Worm (Caenorhabditis elegans): ENCODE results near the gene gar-1.

Gene gar-1

DNA sequence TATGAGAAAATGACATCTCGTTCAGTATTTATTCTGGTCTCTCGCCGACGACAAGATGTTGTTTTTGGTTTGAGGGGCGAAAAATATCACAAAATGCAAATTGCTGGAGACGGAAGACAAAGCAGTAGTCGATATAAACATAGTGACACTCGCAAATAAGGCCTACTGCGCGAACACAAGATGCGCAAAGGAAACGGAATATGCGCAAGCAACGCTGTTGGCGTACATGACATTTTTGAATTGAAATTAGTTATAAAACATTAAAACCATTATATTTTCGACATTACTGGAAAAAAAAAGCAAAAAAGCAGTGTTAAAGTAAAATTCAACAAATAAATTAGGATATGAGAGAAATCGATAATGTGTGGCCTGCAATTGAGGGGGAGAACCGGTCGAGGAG lies 20.3 kb upstream of the gar-1 start, which contains the start of gene cdf-1 (continued):
- TF ChIP-seq ceh-82 (tag; optimal IDR thresholded peaks at IDR 0.05): no peak

- TF ChIP-seq dsc-1 (tag; optimal IDR thresholded peaks at IDR 0.05) (no peak), elt-2 (tag; optimal IDR thresholded peaks at IDR 0.05) (peak; percentile 22)
Measured at ce11 chrX:6503148-6503547, 18.5 kb upstream of the gar-1 start.

- TF ChIP-seq nhr-28 (tag; optimal IDR thresholded peaks at IDR 0.05) (no peak), efl-1 (optimal IDR thresholded peaks at IDR 0.05) (no peak), efl-1 (GFP tag; optimal IDR thresholded peaks at IDR 0.05 in 1 of 2) (no peak), Y116A8C.19 (tag; optimal IDR thresholded peaks at IDR 0.05; ENCODE audit: borderline replicate concordance) (no peak), rnt-1 (tag; optimal IDR thresholded peaks at IDR 0.05) (no peak)
Measured at ce11 chrX:6499736-6500135, 15.1 kb upstream of the gar-1 start, which contains the start of gene actl-1. TSS of gene actl-1 (minus strand) at chrX:6499836.

DNA sequence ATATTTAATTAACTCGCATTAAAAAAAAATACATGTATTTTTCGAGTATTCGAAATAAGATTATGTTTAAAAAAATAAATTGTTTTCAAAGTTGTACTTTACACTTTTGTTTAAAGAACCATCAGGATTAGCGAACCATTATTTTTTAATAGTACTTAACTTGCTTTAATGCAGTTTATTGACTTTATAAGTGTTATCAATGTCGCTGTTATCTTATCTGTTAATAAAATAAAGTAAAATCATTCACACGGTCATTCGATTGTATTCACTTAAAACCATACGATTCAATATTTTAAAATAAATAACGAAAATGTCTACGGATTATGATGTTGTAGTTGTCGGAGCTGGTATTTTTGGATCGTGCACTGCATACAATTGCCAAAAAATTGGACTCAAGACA lies 8.1 kb downstream of the gar-1 start, which contains the start of gene C15B12.1:
C15B12.1 (plus strand) TSS at position 271 of the 400 bp plus-strand sequence.
- TF ChIP-seq elt-2 (tag; optimal IDR thresholded peaks at IDR 0.05) (peak; percentile 82), elt-3 (tag; optimal IDR thresholded peaks at IDR 0.05) (peak in 1 of 6 experiments; percentile 9), lin-15B (tag; optimal IDR thresholded peaks at IDR 0.05) (no peak)

- no peak for TF ChIP-seq nhr-90 (tag; optimal IDR thresholded peaks at IDR 0.05; ENCODE audit: poor library complexity)
- TF ChIP-seq grh-1 (GFP tag; IDR thresholded peaks at IDR 0.05): no peak
- TF ChIP-seq dsc-1 (tag; optimal IDR thresholded peaks at IDR 0.05): peak; percentile 39
- no peak for TF ChIP-seq pax-3 (tag; optimal IDR thresholded peaks at IDR 0.05)
- no peak for TF ChIP-seq ama-1 (optimal IDR thresholded peaks at IDR 0.05)
- TF ChIP-seq efl-1 (optimal IDR thresholded peaks at IDR 0.05): no peak
- peak in 1 of 2 experiments; percentile 12 for TF ChIP-seq efl-1 (GFP tag; optimal IDR thresholded peaks at IDR 0.05 in 1 of 2)
Measured at ce11 chrX:6473698-6474314, 10.9 kb downstream of the gar-1 start, which contains the start of the genes C15B12.4 and C15B12.8. TSS of gene C15B12.4 (minus strand) at chrX:6473748. TSS of gene C15B12.8 (plus strand) at chrX:6474264.

ce11 chrX:6468499-6468898 lies 16.2 kb downstream of the gar-1 start, which contains the start of gene C15B12.9:
TSS of gene C15B12.9 (plus strand) at chrX:6468799.
- TF ChIP-seq nhr-237 (tag; optimal IDR thresholded peaks at IDR 0.05) (no peak), C04F5.9 (tag; optimal IDR thresholded peaks at IDR 0.05) (no peak), elt-3 (tag; optimal IDR thresholded peaks at IDR 0.05) (no peak), blmp-1 (tag; optimal IDR thresholded peaks at IDR 0.05) (no peak)

- TF ChIP-seq efl-1 (optimal IDR thresholded peaks at IDR 0.05): no peak
- no peak for TF ChIP-seq efl-1 (GFP tag; optimal IDR thresholded peaks at IDR 0.05 in 1 of 2)
- TF ChIP-seq ceh-90 (tag; optimal IDR thresholded peaks at IDR 0.05): no peak
- no peak for TF ChIP-seq nhr-71 (tag; optimal IDR thresholded peaks at IDR 0.05)
- TF ChIP-seq sox-4 (tag; optimal IDR thresholded peaks at IDR 0.05): no peak
- no peak for TF ChIP-seq rnt-1 (tag; optimal IDR thresholded peaks at IDR 0.05)
- no peak for TF ChIP-seq zip-4 (GFP tag; optimal IDR thresholded peaks at IDR 0.05)
- no peak for TF ChIP-seq ceh-88 (GFP tag; IDR thresholded peaks at IDR 0.05)
- no peak for TF ChIP-seq ceh-63 (GFP tag; optimal IDR thresholded peaks at IDR 0.05)
- no peak for TF ChIP-seq sptf-1 (tag; optimal IDR thresholded peaks at IDR 0.05)
- no peak for TF ChIP-seq ces-1 (GFP tag; optimal IDR thresholded peaks at IDR 0.05)
- no peak for TF ChIP-seq zag-1 (tag; optimal IDR thresholded peaks at IDR 0.05)
- TF ChIP-seq lsy-2 (tag; optimal IDR thresholded peaks at IDR 0.05): no peak
- no peak for TF ChIP-seq ceh-82 (tag; optimal IDR thresholded peaks at IDR 0.05)
- TF ChIP-seq efl-3 (GFP tag; optimal IDR thresholded peaks at IDR 0.05): no peak
- TF ChIP-seq ztf-11 (tag; optimal IDR thresholded peaks at IDR 0.05): no peak
- no peak for TF ChIP-seq xbp-1 (tag; optimal IDR thresholded peaks at IDR 0.05)
- TF ChIP-seq dsc-1 (tag; optimal IDR thresholded peaks at IDR 0.05): no peak
- TF ChIP-seq dpl-1 (GFP tag; optimal IDR thresholded peaks at IDR 0.05): no peak
- TF ChIP-seq mab-9 (GFP tag; IDR thresholded peaks at IDR 0.05): no peak
Measured at ce11 chrX:6467462-6467861, 17.2 kb downstream of the gar-1 start, which contains the start of gene C15B12.3. TSS of gene C15B12.3 (minus strand) at chrX:6467562.

Measured in whole organism, L1 larva.